Worm (Caenorhabditis elegans) whole organism, L1 larva: ENCODE measurements around the gene F26F2.11.

ENCODE experiments used
- snpc-4 ChIP-seq: fragments of 150-350 bp; optimal IDR thresholded peaks from 2 replicates; lab custom pipeline; 2014; ENCODE audit warnings: missing biosample characterization, missing genetic modification characterization
- ztf-11 ChIP-seq, 2 experiments: sonication (generic microtip); optimal IDR thresholded peaks; 2 replicates each; lab custom pipeline; 2016 to 2017; ENCODE audit warnings: missing genetic modification characterization in 2 of 2, missing biosample characterization in 1 of 2, missing compliant biosample characterization in 1 of 2

DNA sequence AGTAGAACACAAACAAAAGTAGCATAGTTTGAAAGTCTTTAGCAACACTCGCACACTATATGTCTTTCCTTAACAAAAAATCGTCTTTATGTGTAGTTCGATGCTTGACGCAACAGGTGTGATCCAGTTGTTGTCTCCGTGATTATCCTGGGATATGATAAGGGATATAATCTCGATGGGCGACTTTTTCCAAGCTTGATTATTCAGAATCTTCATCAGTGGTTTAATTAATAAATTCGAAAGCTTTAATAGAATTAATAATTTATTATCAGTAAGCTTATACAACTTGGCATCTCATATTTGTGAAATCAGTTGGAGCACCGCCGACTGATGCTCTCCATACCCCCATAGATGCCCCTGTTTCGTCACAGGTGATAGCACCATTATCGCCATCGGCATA, 23.1 kb upstream of the F26F2.11 start, which contains the start of gene F46B3.7:
- TF ChIP-seq ztf-11 (tag; optimal IDR thresholded peaks at IDR 0.05; lab: Kevin White, UChicago) (no peak), snpc-4 (no peak)
